Worm (Caenorhabditis elegans) whole organism, midembryonic: ENCODE data around the gene C35D10.5.

ENCODE experiments used
- flt-1 ChIP-seq: fragments of 200-800 bp; sonication (Bioruptor generic); IDR thresholded peaks from 2 replicates; pipeline ENCODE4 v1.3.6; 2022; ENCODE audit warnings: missing genetic modification characterization, missing compliant biosample characterization
- med-1 ChIP-seq: sonication (generic microtip); optimal IDR thresholded peaks from 2 replicates; lab custom pipeline; 2017; ENCODE audit warnings: missing genetic modification characterization, mild to moderate bottlenecking, missing compliant biosample characterization, antibody characterized with exemption, missing genetic modification reagents; ENCODE audit not compliant: insufficient read depth
- ref-1 ChIP-seq: fragments of 200-800 bp; sonication (Bioruptor generic); conservative IDR thresholded peaks from 2 replicates; pipeline ENCODE4 v1.3.6; 2022; ENCODE audit warnings: missing genetic modification reagents, missing genetic modification characterization, missing compliant biosample characterization
- ztf-23 ChIP-seq: fragments of 200-800 bp; sonication (Bioruptor generic); IDR thresholded peaks from 2 replicates; pipeline ENCODE4 v1.3.6; 2022; ENCODE audit warnings: missing genetic modification reagents, missing genetic modification characterization, missing compliant biosample characterization

DNA sequence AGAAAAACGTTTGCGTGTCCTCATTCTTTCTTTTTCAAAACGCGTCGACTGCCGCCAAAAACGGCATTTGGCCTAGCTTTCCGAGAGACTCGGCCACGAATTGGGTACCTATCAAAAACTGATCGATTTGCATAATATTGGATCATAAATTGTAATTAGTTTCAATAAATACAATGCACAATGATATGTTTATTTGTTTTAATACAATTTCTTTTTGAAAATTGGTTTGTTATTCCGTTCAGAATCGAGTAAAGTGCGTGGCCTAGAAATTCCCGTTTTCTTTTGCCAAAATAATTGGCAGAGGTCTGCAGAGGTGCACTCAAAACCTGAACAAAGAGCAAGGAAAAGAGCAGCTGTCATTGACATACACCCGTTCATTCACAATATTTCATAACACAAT lies 43.3 kb downstream of the C35D10.5 start, which contains the start of gene F26F4.8:
- TF ChIP-seq ztf-23 (GFP tag; lab: Robert Waterston, UW) (no peak), ref-1 (GFP tag; lab: Robert Waterston, UW) (no peak), flt-1 (GFP tag; lab: Robert Waterston, UW) (no peak), med-1 (no peak)
